Comparison of ENCODE assay signal across 1 fruit fly cellular context in genomic region chrX:8542728-8543127, dm6.
TF ChIP-seq lines count a peak whose summit lies in the region.

No protein-coding gene starts in this region.

TF ChIP-seq in whole organism, embryonic, 481 proteins besides CTCF, POLR2A, EP300 and RAD21 (continued from another document and continues in another):
- TF ChIP-seq gem (tag; optimal IDR thresholded peaks at IDR 0.05; lab: Kevin White, UChicago) (peak; percentile 68), CG2120 (GFP tag; optimal IDR thresholded peaks at IDR 0.05; lab: Kevin White, UChicago) (peak; percentile 58), prd (optimal IDR thresholded peaks at IDR 0.05; lab: Kevin White, UChicago) (no peak), prd (GFP tag; IDR thresholded peaks at IDR 0.05; lab: Robert Waterston, UW) (peak; percentile 46; the same call in 2 of the 3 replicates), CG4820 (GFP tag; optimal IDR thresholded peaks at IDR 0.05; lab: Kevin White, UChicago) (no peak), Oaz (GFP tag; IDR thresholded peaks at IDR 0.05; lab: Robert Waterston, UW) (0 out of 2 replicates have a peak, but pooled peaks have one; percentile 17), ssp (GFP tag; IDR thresholded peaks at IDR 0.05; lab: Robert Waterston, UW) (0 out of 2 replicates have a peak, but pooled peaks have one; percentile 6), CG10274 (GFP tag; optimal IDR thresholded peaks at IDR 0.05; lab: Kevin White, UChicago) (no peak), CG8290 (GFP tag; optimal IDR thresholded peaks at IDR 0.05; lab: Kevin White, UChicago) (no peak), CG8290 (tag; optimal IDR thresholded peaks at IDR 0.05; lab: Kevin White, UChicago) (no peak), CG30403 (GFP tag; optimal IDR thresholded peaks at IDR 0.05; lab: Kevin White, UChicago) (peak; percentile 33), CG6689 (GFP tag; IDR thresholded peaks at IDR 0.05; lab: Robert Waterston, UW) (peak; percentile 52; the same call in 1 of the 2 replicates), CG6272 (GFP tag; IDR thresholded peaks at IDR 0.05; lab: Robert Waterston, UW) (no peak), CG2889 (GFP tag; IDR thresholded peaks at IDR 0.05; lab: Robert Waterston, UW) (0 out of 3 replicates have a peak, but pooled peaks have one; percentile 42), CG10209 (GFP tag; optimal IDR thresholded peaks at IDR 0.05; lab: Kevin White, UChicago) (peak; percentile 8), CG13424 (tag; optimal IDR thresholded peaks at IDR 0.05; lab: Kevin White, UChicago) (peak; percentile 29), CG11398 (GFP tag; optimal IDR thresholded peaks at IDR 0.05; lab: Kevin White, UChicago) (no peak), HLH54F (GFP tag; optimal IDR thresholded peaks at IDR 0.05; lab: Kevin White, UChicago) (no peak), h (optimal IDR thresholded peaks at IDR 0.05; lab: Kevin White, UChicago) (no peak), pum (GFP tag; optimal IDR thresholded peaks at IDR 0.05; lab: Kevin White, UChicago) (peak; percentile 20), kah (GFP tag; optimal IDR thresholded peaks at IDR 0.05; lab: Kevin White, UChicago) (no peak), CG5953 (GFP tag; IDR thresholded peaks at IDR 0.05; lab: Robert Waterston, UW) (no peak), usp (GFP tag; optimal IDR thresholded peaks at IDR 0.05; lab: Kevin White, UChicago) (no peak), slp2 (GFP tag; optimal IDR thresholded peaks at IDR 0.05; lab: Kevin White, UChicago) (no peak), gt (GFP tag; IDR thresholded peaks at IDR 0.05; lab: Robert Waterston, UW) (no peak), CG4854 (GFP tag; optimal IDR thresholded peaks at IDR 0.05; lab: Kevin White, UChicago) (no peak), shn (GFP tag; optimal IDR thresholded peaks at IDR 0.05; lab: Kevin White, UChicago) (peak; percentile 1), org-1 (GFP tag; optimal IDR thresholded peaks at IDR 0.05; lab: Kevin White, UChicago) (peak; percentile 41), phol (tag; optimal IDR thresholded peaks at IDR 0.05; lab: Kevin White, UChicago) (peak; percentile 28), klu (GFP tag; IDR thresholded peaks at IDR 0.05; lab: Robert Waterston, UW) (no peak), Hey (tag; optimal IDR thresholded peaks at IDR 0.05; lab: Kevin White, UChicago) (no peak), CG31388 (GFP tag; optimal IDR thresholded peaks at IDR 0.05; lab: Kevin White, UChicago) (no peak), Nf-YA (GFP tag; IDR thresholded peaks at IDR 0.05; lab: Robert Waterston, UW) (0 out of 2 replicates have a peak, but pooled peaks have one; percentile 25), CG15696 (tag; optimal IDR thresholded peaks at IDR 0.05; lab: Kevin White, UChicago) (no peak), pnt (GFP tag; optimal IDR thresholded peaks at IDR 0.05; lab: Kevin White, UChicago) (peak; percentile 21), dysf (GFP tag; IDR thresholded peaks at IDR 0.05; lab: Robert Waterston, UW) (peak; percentile 53; the same call in 1 of the 3 replicates), CG12391 (tag; optimal IDR thresholded peaks at IDR 0.05; lab: Kevin White, UChicago) (peak; percentile 33), YL-1 (GFP tag; optimal IDR thresholded peaks at IDR 0.05; lab: Kevin White, UChicago) (no peak), Xbp1 (GFP tag; optimal IDR thresholded peaks at IDR 0.05; lab: Kevin White, UChicago) (peak; percentile 41), pb (GFP tag; optimal IDR thresholded peaks at IDR 0.05; lab: Kevin White, UChicago) (no peak), CG15479 (GFP tag; optimal IDR thresholded peaks at IDR 0.05; lab: Kevin White, UChicago) (no peak), Hsf (GFP tag; optimal IDR thresholded peaks at IDR 0.05; lab: Kevin White, UChicago) (peak; percentile 13), CG8388 (GFP tag; optimal IDR thresholded peaks at IDR 0.05; lab: Kevin White, UChicago) (no peak), Optix (GFP tag; IDR thresholded peaks at IDR 0.05; lab: Robert Waterston, UW) (0 out of 3 replicates have a peak, but pooled peaks have one; percentile 29), trem (tag; optimal IDR thresholded peaks at IDR 0.05; lab: Kevin White, UChicago) (no peak), crp (GFP tag; optimal IDR thresholded peaks at IDR 0.05; lab: Kevin White, UChicago) (no peak), ranshi (GFP tag; IDR thresholded peaks at IDR 0.05; lab: Robert Waterston, UW) (no peak), CG14014 (GFP tag; IDR thresholded peaks at IDR 0.05; lab: Robert Waterston, UW) (peak; percentile 46; the same call in 1 of the 2 replicates), dm (GFP tag; optimal IDR thresholded peaks at IDR 0.05; lab: Kevin White, UChicago) (no peak), cwo (GFP tag; optimal IDR thresholded peaks at IDR 0.05; lab: Kevin White, UChicago) (peak; percentile 14), CG14441 (GFP tag; IDR thresholded peaks at IDR 0.05; lab: Robert Waterston, UW) (peak; percentile 44; the same call in 1 of the 2 replicates), CG34224 (GFP tag; IDR thresholded peaks at IDR 0.05; lab: Robert Waterston, UW; ENCODE audit: partially characterized antibody) (no peak), repo (GFP tag; optimal IDR thresholded peaks at IDR 0.05; lab: Kevin White, UChicago) (no peak), CG14667 (GFP tag; IDR thresholded peaks at IDR 0.05; lab: Robert Waterston, UW) (no peak), Trl (optimal IDR thresholded peaks at IDR 0.05; lab: Kevin White, UChicago) (no peak), Trl (GFP tag; optimal IDR thresholded peaks at IDR 0.05; lab: Kevin White, UChicago) (peak; percentile 0), CG2712 (tag; optimal IDR thresholded peaks at IDR 0.05; lab: Kevin White, UChicago) (peak; percentile 46), CG11456 (GFP tag; IDR thresholded peaks at IDR 0.05; lab: Robert Waterston, UW) (peak; percentile 50; the same call in 1 of the 3 replicates), CG12744 (GFP tag; optimal IDR thresholded peaks at IDR 0.05; lab: Kevin White, UChicago) (no peak), pho (GFP tag; optimal IDR thresholded peaks at IDR 0.05; lab: Kevin White, UChicago) (peak; percentile 3), zen (tag; optimal IDR thresholded peaks at IDR 0.05; lab: Kevin White, UChicago) (no peak), CG17328 (GFP tag; IDR thresholded peaks at IDR 0.05; lab: Robert Waterston, UW) (0 out of 2 replicates have a peak, but pooled peaks have one; percentile 35), bbx (GFP tag; IDR thresholded peaks at IDR 0.05; lab: Robert Waterston, UW; ENCODE audit: partially characterized antibody) (no peak), lmd (GFP tag; IDR thresholded peaks at IDR 0.05; lab: Robert Waterston, UW) (peak; percentile 48), Ptx1 (GFP tag; IDR thresholded peaks at IDR 0.05; lab: Robert Waterston, UW) (peak; percentile 49), Asciz (GFP tag; optimal IDR thresholded peaks at IDR 0.05; lab: Kevin White, UChicago) (peak; percentile 35), ab (GFP tag; optimal IDR thresholded peaks at IDR 0.05; lab: Kevin White, UChicago) (no peak), CG6683 (GFP tag; optimal IDR thresholded peaks at IDR 0.05; lab: Kevin White, UChicago) (no peak), CG10543 (GFP tag; optimal IDR thresholded peaks at IDR 0.05; lab: Kevin White, UChicago) (no peak), lab (GFP tag; optimal IDR thresholded peaks at IDR 0.05; lab: Kevin White, UChicago) (no peak), CG4282 (GFP tag; optimal IDR thresholded peaks at IDR 0.05; lab: Kevin White, UChicago) (no peak), sqz (GFP tag; optimal IDR thresholded peaks at IDR 0.05; lab: Kevin White, UChicago) (no peak), Antp (GFP tag; optimal IDR thresholded peaks at IDR 0.05; lab: Kevin White, UChicago) (peak; percentile 41), CG3065 (GFP tag; optimal IDR thresholded peaks at IDR 0.05; lab: Kevin White, UChicago) (no peak), CG12659 (GFP tag; optimal IDR thresholded peaks at IDR 0.05; lab: Kevin White, UChicago) (peak; percentile 9), CG7786 (GFP tag; optimal IDR thresholded peaks at IDR 0.05; lab: Kevin White, UChicago) (peak; percentile 14), CG3163 (GFP tag; optimal IDR thresholded peaks at IDR 0.05; lab: Kevin White, UChicago) (no peak), dimm (GFP tag; IDR thresholded peaks at IDR 0.05; lab: Robert Waterston, UW) (0 out of 2 replicates have a peak, but pooled peaks have one; percentile 10), Xrp1 (GFP tag; IDR thresholded peaks at IDR 0.05; lab: Robert Waterston, UW) (peak; percentile 50; the same call in 1 of the 2 replicates), lilli (GFP tag; optimal IDR thresholded peaks at IDR 0.05; lab: Kevin White, UChicago) (peak; percentile 42), bsh (GFP tag; optimal IDR thresholded peaks at IDR 0.05; lab: Kevin White, UChicago) (peak in 1 of 2 experiments; percentile 48), ase (GFP tag; IDR thresholded peaks at IDR 0.05; lab: Robert Waterston, UW) (0 out of 3 replicates have a peak, but pooled peaks have one; percentile 42), yki (optimal IDR thresholded peaks at IDR 0.05; lab: Kevin White, UChicago) (no peak), trh (GFP tag; optimal IDR thresholded peaks at IDR 0.05; lab: Kevin White, UChicago) (no peak), CG32772 (GFP tag; IDR thresholded peaks at IDR 0.05; lab: Robert Waterston, UW) (peak; percentile 32; the same call in 1 of the 2 replicates), tgo (GFP tag; IDR thresholded peaks at IDR 0.05; lab: Robert Waterston, UW) (peak; percentile 22; the same call in 1 of the 3 replicates), NfI (GFP tag; optimal IDR thresholded peaks at IDR 0.05; lab: Kevin White, UChicago) (peak; percentile 33), jumu (GFP tag; optimal IDR thresholded peaks at IDR 0.05; lab: Kevin White, UChicago) (no peak), Aef1 (GFP tag; IDR thresholded peaks at IDR 0.05; lab: Robert Waterston, UW) (peak; percentile 17; the same call in 1 of the 3 replicates), CG17359 (tag; optimal IDR thresholded peaks at IDR 0.05; lab: Kevin White, UChicago) (peak; percentile 46), Dbx (GFP tag; IDR thresholded peaks at IDR 0.05; lab: Robert Waterston, UW) (0 out of 3 replicates have a peak, but pooled peaks have one; percentile 32), chn (GFP tag; optimal IDR thresholded peaks at IDR 0.05; lab: Kevin White, UChicago) (peak; percentile 14), her (GFP tag; optimal IDR thresholded peaks at IDR 0.05; lab: Kevin White, UChicago) (peak; percentile 18), ATbp (GFP tag; optimal IDR thresholded peaks at IDR 0.05; lab: Kevin White, UChicago) (peak; percentile 34), CG5245 (GFP tag; optimal IDR thresholded peaks at IDR 0.05; lab: Kevin White, UChicago) (no peak), sug (tag; optimal IDR thresholded peaks at IDR 0.05; lab: Kevin White, UChicago) (no peak), tin (GFP tag; optimal IDR thresholded peaks at IDR 0.05; lab: Kevin White, UChicago) (peak; percentile 5), Drgx (GFP tag; IDR thresholded peaks at IDR 0.05; lab: Robert Waterston, UW) (no peak), CG18619 (GFP tag; optimal IDR thresholded peaks at IDR 0.05; lab: Kevin White, UChicago) (no peak), CG18476 (GFP tag; optimal IDR thresholded peaks at IDR 0.05; lab: Kevin White, UChicago) (peak; percentile 5), CG17802 (tag; optimal IDR thresholded peaks at IDR 0.05; lab: Kevin White, UChicago) (no peak), CG18262 (tag; optimal IDR thresholded peaks at IDR 0.05; lab: Kevin White, UChicago) (peak; percentile 12), CG7928 (GFP tag; optimal IDR thresholded peaks at IDR 0.05; lab: Kevin White, UChicago) (no peak), ara (GFP tag; IDR thresholded peaks at IDR 0.05; lab: Robert Waterston, UW) (peak; percentile 44; the same call in 1 of the 2 replicates), CG9932 (GFP tag; IDR thresholded peaks at IDR 0.05; lab: Robert Waterston, UW) (peak; percentile 33; the same call in 1 of the 2 replicates), HmgZ (tag; optimal IDR thresholded peaks at IDR 0.05; lab: Kevin White, UChicago) (peak; percentile 2), ash1 (GFP tag; optimal IDR thresholded peaks at IDR 0.05; lab: Kevin White, UChicago) (no peak), CG18764 (GFP tag; optimal IDR thresholded peaks at IDR 0.05; lab: Kevin White, UChicago) (no peak), CG6813 (GFP tag; optimal IDR thresholded peaks at IDR 0.05; lab: Kevin White, UChicago) (peak; percentile 29), Dip3 (GFP tag; optimal IDR thresholded peaks at IDR 0.05; lab: Kevin White, UChicago) (no peak), knrl (GFP tag; IDR thresholded peaks at IDR 0.05; lab: Robert Waterston, UW; ENCODE audit: partially characterized antibody) (no peak), CG15514 (GFP tag; optimal IDR thresholded peaks at IDR 0.05; lab: Kevin White, UChicago) (no peak), Scr (GFP tag; IDR thresholded peaks at IDR 0.05; lab: Robert Waterston, UW; ENCODE audit: partially characterized antibody) (no peak), nmo (GFP tag; optimal IDR thresholded peaks at IDR 0.05; lab: Kevin White, UChicago) (no peak), so (GFP tag; IDR thresholded peaks at IDR 0.05; lab: Robert Waterston, UW) (peak; percentile 35; the same call in 1 of the 3 replicates), vvl (GFP tag; IDR thresholded peaks at IDR 0.05; lab: Robert Waterston, UW) (peak; percentile 24; the same call in 1 of the 2 replicates), sisA (GFP tag; IDR thresholded peaks at IDR 0.05; lab: Robert Waterston, UW) (peak; percentile 60), tup (GFP tag; optimal IDR thresholded peaks at IDR 0.05; lab: Kevin White, UChicago) (no peak), dpn (GFP tag; optimal IDR thresholded peaks at IDR 0.05; lab: Kevin White, UChicago) (peak; percentile 6 to 38), CG8359 (GFP tag; optimal IDR thresholded peaks at IDR 0.05; lab: Kevin White, UChicago; ENCODE audit: borderline replicate concordance) (no peak), CoRest (tag; optimal IDR thresholded peaks at IDR 0.05; lab: Kevin White, UChicago) (no peak), Lim3 (GFP tag; IDR thresholded peaks at IDR 0.05; lab: Robert Waterston, UW) (no peak), CG10267 (tag; optimal IDR thresholded peaks at IDR 0.05; lab: Kevin White, UChicago) (peak; percentile 13), E2f1 (GFP tag; IDR thresholded peaks at IDR 0.05; lab: Robert Waterston, UW) (no peak), Fer1 (GFP tag; optimal IDR thresholded peaks at IDR 0.05; lab: Kevin White, UChicago) (peak; percentile 15), PHDP (tag; optimal IDR thresholded peaks at IDR 0.05; lab: Kevin White, UChicago) (peak; percentile 33), chif (GFP tag; optimal IDR thresholded peaks at IDR 0.05; lab: Kevin White, UChicago) (peak; percentile 22 to 34), CG31365 (tag; optimal IDR thresholded peaks at IDR 0.05; lab: Kevin White, UChicago) (no peak), zf30C (GFP tag; optimal IDR thresholded peaks at IDR 0.05; lab: Kevin White, UChicago) (no peak), HLH3B (GFP tag; IDR thresholded peaks at IDR 0.05; lab: Robert Waterston, UW) (peak; percentile 63), CG1603 (tag; optimal IDR thresholded peaks at IDR 0.05; lab: Kevin White, UChicago) (no peak)
